Worm (Caenorhabditis elegans) whole organism, L4 larva: ENCODE results near the gene T24C2.5.

Experiments
- F49E8.2 ChIP-seq: sonication (generic microtip); optimal IDR thresholded peaks from 2 replicates; lab custom pipeline; 2016; ENCODE audit warnings: missing compliant biosample characterization, mild to moderate bottlenecking, missing genetic modification characterization, borderline replicate concordance
- T26A8.4 ChIP-seq: fragments of 200-800 bp; sonication (Bioruptor generic); IDR thresholded peaks from 2 replicates; pipeline ENCODE4 v1.3.6; 2022; ENCODE audit warnings: missing genetic modification characterization, missing compliant biosample characterization
- madf-5 ChIP-seq, 2 experiments: fragments of 200-800 bp; sonication (Bioruptor generic); IDR thresholded peaks; 2 replicates each; pipeline ENCODE4 v1.3.6; 2022; ENCODE audit warnings: missing compliant biosample characterization in 2 of 2, missing genetic modification characterization in 2 of 2
- mdl-1 ChIP-seq, 2 experiments: fragments of 150-350 bp in 1 of 2; sonication (generic microtip) in 1 of 2; optimal IDR thresholded peaks; 2 replicates each; lab custom pipeline; 2014 to 2017; ENCODE audit warnings: missing biosample characterization in 2 of 2, missing genetic modification characterization in 2 of 2
- nhr-25 ChIP-seq: sonication (generic microtip); optimal IDR thresholded peaks from 2 replicates; lab custom pipeline; 2017; ENCODE audit warnings: missing genetic modification characterization, mild to moderate bottlenecking, missing compliant biosample characterization, antibody characterized with exemption, moderate library complexity, borderline replicate concordance; ENCODE audit not compliant: insufficient read depth
- saeg-2 ChIP-seq: fragments of 200-800 bp; sonication (Bioruptor generic); IDR thresholded peaks from 2 replicates; pipeline ENCODE4 v1.3.6; 2022; ENCODE audit warnings: missing genetic modification reagents, missing genetic modification characterization, missing compliant biosample characterization
- sdz-12 ChIP-seq: fragments of 200-800 bp; sonication (Bioruptor generic); optimal IDR thresholded peaks from 2 replicates; lab custom pipeline; 2018; ENCODE audit warnings: mild to moderate bottlenecking, missing genetic modification characterization, missing compliant biosample characterization
- snpc-4 ChIP-seq: fragments of 150-350 bp; optimal IDR thresholded peaks from 2 replicates; lab custom pipeline; 2014; ENCODE audit warnings: missing biosample characterization, missing genetic modification characterization

- TF ChIP-seq sdz-12 (GFP tag; lab: Kevin White, UChicago) (no peak), madf-5 (GFP tag; IDR thresholded peaks at IDR 0.05; lab: Robert Waterston, UW) (no peak), T26A8.4 (GFP tag; lab: Robert Waterston, UW) (no peak), snpc-4 (tag; lab: Kevin White, UChicago) (no peak), mdl-1 (tag; optimal IDR thresholded peaks at IDR 0.05; lab: Kevin White, UChicago) (no peak), nhr-25 (no peak), saeg-2 (no peak), F49E8.2 (tag; lab: Kevin White, UChicago) (no peak)
These were observed 7.8 kb downstream of the T24C2.5 start, which contains the start of gene fbxa-81 for ce11 chrX:14541992-14542391.
